Fruit fly (Drosophila melanogaster): Measurements from ENCODE around the gene CG31220.

DNA sequence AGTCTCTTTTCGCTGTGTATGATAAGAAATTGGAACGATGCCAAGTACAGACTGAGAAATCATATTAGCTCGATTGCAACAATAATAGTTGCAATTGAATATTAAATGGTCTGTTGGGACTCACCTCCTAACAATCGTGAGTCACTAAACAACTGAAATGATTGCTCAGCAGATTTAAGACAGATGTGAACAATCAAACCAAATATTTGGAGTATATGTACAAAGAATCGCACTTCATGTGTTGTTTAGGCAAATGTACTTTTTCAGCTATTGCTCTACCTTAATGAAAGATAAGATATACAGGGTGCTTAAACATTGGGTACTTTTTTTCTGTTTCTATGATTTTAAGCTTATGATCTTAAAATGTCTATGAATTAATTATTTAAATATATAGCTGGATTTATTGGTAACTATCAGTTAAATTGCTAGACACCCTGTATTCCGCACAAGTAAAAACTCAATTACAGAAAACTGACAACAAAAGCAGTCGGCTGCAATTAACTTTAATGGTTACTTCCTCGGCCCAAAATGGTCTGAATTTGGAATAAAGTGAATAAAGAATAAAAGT, 6.7 kb upstream of the CG31220 start:
- TF ChIP-seq CTCF (optimal IDR thresholded peaks at IDR 0.05) (no peak), CG8478 (optimal IDR thresholded peaks at IDR 0.05) (no peak)

Data from S2 (cell line).